Fruit fly (Drosophila melanogaster) whole organism, embryonic: ENCODE data around the gene slp1.
A peak's percentile ranks its signal among the peaks of the same experiment; 100 is the strongest.

Experiments used
- Atf-2 ChIP-seq: fragments of 200-800 bp; sonication (Bioruptor generic); optimal IDR thresholded peaks from 2 replicates; lab custom pipeline; 2016; ENCODE audit warnings: missing biosample characterization, missing genetic modification characterization
- Awh ChIP-seq: fragments of 200-800 bp; sonication (Bioruptor generic); IDR thresholded peaks from 2 replicates; pipeline ENCODE4, ENCODE4 v1.3.6; 2022; ENCODE audit warnings: missing biosample characterization, missing genetic modification characterization
- CG10654 ChIP-seq: fragments of 200-800 bp; sonication (Bioruptor generic); optimal IDR thresholded peaks from 2 replicates; lab custom pipeline; 2016; ENCODE audit warnings: missing biosample characterization, missing genetic modification characterization
- CG1233 ChIP-seq: fragments of 200-800 bp; sonication (Bioruptor generic); optimal IDR thresholded peaks from 4 replicates; lab custom pipeline; 2018; ENCODE audit warnings: missing biosample characterization, mild to moderate bottlenecking, missing genetic modification characterization
- CG14860 ChIP-seq: fragments of 200-800 bp; sonication (Bioruptor generic); IDR thresholded peaks from 3 replicates; pipeline ENCODE4 v1.3.6; 2022; ENCODE audit warnings: missing biosample characterization, missing genetic modification characterization; ENCODE audit not compliant: partially characterized antibody
- CG17186 ChIP-seq: fragments of 200-800 bp; sonication (Bioruptor generic); optimal IDR thresholded peaks from 3 replicates; lab custom pipeline; 2017; ENCODE audit warnings: missing biosample characterization, missing genetic modification reagents, missing genetic modification characterization
- CG17361 ChIP-seq: fragments of 200-800 bp; sonication (Bioruptor generic); IDR thresholded peaks from 3 replicates; pipeline ENCODE4 v1.3.6; 2022; ENCODE audit warnings: missing biosample characterization, missing genetic modification characterization
- CG17385 ChIP-seq: fragments of 200-800 bp; sonication (Bioruptor generic); optimal IDR thresholded peaks from 3 replicates; lab custom pipeline; 2018; ENCODE audit warnings: missing biosample characterization, mild to moderate bottlenecking, missing genetic modification characterization
- CG18011 ChIP-seq: fragments of 200-800 bp; sonication (Bioruptor generic); optimal IDR thresholded peaks from 2 replicates; lab custom pipeline; 2017; ENCODE audit warnings: missing biosample characterization, missing genetic modification characterization, mild to moderate bottlenecking, moderate library complexity, missing genotype
- CG2202 ChIP-seq: fragments of 200-800 bp; sonication (Bioruptor generic); optimal IDR thresholded peaks from 2 replicates; lab custom pipeline; 2018; ENCODE audit warnings: missing biosample characterization, mild to moderate bottlenecking, missing genetic modification characterization
- CG2875 ChIP-seq: fragments of 200-800 bp; sonication (Bioruptor generic); optimal IDR thresholded peaks from 2 replicates; lab custom pipeline; 2017; ENCODE audit warnings: missing biosample characterization, mild to moderate bottlenecking, missing genetic modification characterization, missing genetic modification reagents
- CG2889 ChIP-seq: fragments of 200-800 bp; sonication (Bioruptor generic); IDR thresholded peaks from 3 replicates; pipeline ENCODE4 v1.3.6; 2022; ENCODE audit warnings: missing biosample characterization, missing genetic modification characterization
- CG30403 ChIP-seq: fragments of 200-800 bp; sonication (Bioruptor generic); optimal IDR thresholded peaks from 3 replicates; lab custom pipeline; 2016; ENCODE audit warnings: missing biosample characterization, missing genetic modification characterization
- CG3065 ChIP-seq: fragments of 200-800 bp; sonication (Bioruptor generic); optimal IDR thresholded peaks from 2 replicates; lab custom pipeline; 2016; ENCODE audit warnings: missing biosample characterization, missing genetic modification characterization
- CG3163 ChIP-seq: fragments of 200-800 bp; sonication (Bioruptor generic); optimal IDR thresholded peaks from 3 replicates; lab custom pipeline; 2016; ENCODE audit warnings: missing biosample characterization, missing genetic modification characterization
- CG3407 ChIP-seq: fragments of 200-800 bp; sonication (Bioruptor generic); optimal IDR thresholded peaks from 2 replicates; lab custom pipeline; 2018; ENCODE audit warnings: missing biosample characterization, mild to moderate bottlenecking, missing genetic modification characterization
- CG34422 ChIP-seq: fragments of 200-800 bp; sonication (Bioruptor generic); IDR thresholded peaks from 3 replicates; pipeline ENCODE4 v1.3.6; 2022; ENCODE audit warnings: missing biosample characterization, missing genetic modification characterization
- CG3847 ChIP-seq: fragments of 200-800 bp; sonication (Bioruptor generic); IDR thresholded peaks from 2 replicates; pipeline ENCODE4 v1.3.6; 2022; ENCODE audit warnings: missing biosample characterization, missing genetic modification characterization
- CG6254 ChIP-seq: fragments of 200-800 bp; sonication (Bioruptor generic); optimal IDR thresholded peaks from 3 replicates; lab custom pipeline; 2017; ENCODE audit warnings: mild to moderate bottlenecking, missing biosample characterization, missing genetic modification reagents, missing genetic modification characterization
- CG6272 ChIP-seq: fragments of 200-800 bp; sonication (Bioruptor generic); IDR thresholded peaks from 2 replicates; pipeline ENCODE4 v1.3.6; 2022; ENCODE audit warnings: missing biosample characterization, missing genetic modification characterization
- CG7928 ChIP-seq: fragments of 200-800 bp; sonication (Bioruptor generic); optimal IDR thresholded peaks from 2 replicates; lab custom pipeline; 2017; ENCODE audit warnings: missing biosample characterization, mild to moderate bottlenecking, missing genetic modification characterization
- Drgx ChIP-seq: fragments of 200-800 bp; sonication (Bioruptor generic); IDR thresholded peaks from 2 replicates; pipeline ENCODE4 v1.3.6; 2022; ENCODE audit warnings: missing biosample characterization, missing genetic modification characterization
- E2f2 ChIP-seq: fragments of 200-800 bp; sonication (Bioruptor generic); IDR thresholded peaks from 2 replicates; pipeline ENCODE4 v1.3.6; 2022; ENCODE audit warnings: missing biosample characterization, missing genetic modification characterization
- Hmx ChIP-seq: fragments of 200-800 bp; sonication (Bioruptor generic); optimal IDR thresholded peaks from 2 replicates; lab custom pipeline; 2016; ENCODE audit warnings: missing biosample characterization, missing genetic modification characterization
- Hr51 ChIP-seq, 2 experiments: fragments of 200-800 bp; sonication (Bioruptor generic); optimal IDR thresholded peaks; 2 replicates in 1 of 2; 3 replicates in 1 of 2; lab custom pipeline; 2016 to 2018; ENCODE audit warnings: missing biosample characterization in 2 of 2, missing genetic modification characterization in 2 of 2, mild to moderate bottlenecking in 1 of 2, moderate library complexity in 1 of 2
- Myb ChIP-seq: fragments of 200-800 bp; sonication (Bioruptor generic); optimal IDR thresholded peaks from 2 replicates; lab custom pipeline; 2016; ENCODE audit warnings: missing biosample characterization, missing genetic modification characterization
- Neu2 ChIP-seq: fragments of 200-800 bp; sonication (Bioruptor generic); optimal IDR thresholded peaks from 3 replicates; lab custom pipeline; 2016; ENCODE audit warnings: missing biosample characterization, missing genetic modification characterization, borderline replicate concordance
- Oaz ChIP-seq: fragments of 200-800 bp; sonication (Bioruptor generic); IDR thresholded peaks from 2 replicates; pipeline ENCODE4 v1.3.6; 2022; ENCODE audit warnings: missing biosample characterization, missing genetic modification characterization
- Optix ChIP-seq: fragments of 200-800 bp; sonication (Bioruptor generic); IDR thresholded peaks from 3 replicates; pipeline ENCODE4 v1.3.6; 2022; ENCODE audit warnings: missing biosample characterization, missing genetic modification characterization
- Rx ChIP-seq: fragments of 200-800 bp; sonication (Bioruptor generic); IDR thresholded peaks from 2 replicates; pipeline ENCODE4 v1.3.6; 2022; ENCODE audit warnings: missing biosample characterization, missing genetic modification characterization
- Sox102F ChIP-seq: fragments of 200-800 bp; sonication (Bioruptor generic); optimal IDR thresholded peaks from 2 replicates; lab custom pipeline; 2018; ENCODE audit warnings: missing biosample characterization, mild to moderate bottlenecking, missing genetic modification characterization, moderate library complexity
- aop ChIP-seq: fragments of 200-800 bp; sonication (Bioruptor generic); IDR thresholded peaks from 2 replicates; pipeline ENCODE4 v1.3.6; 2022; ENCODE audit warnings: missing biosample characterization, missing genetic modification characterization
- br ChIP-seq: fragments of >200 bp; optimal IDR thresholded peaks from 2 replicates; lab custom pipeline; 2017
- ci ChIP-seq: fragments of 200-800 bp; sonication (Bioruptor generic); IDR thresholded peaks from 3 replicates; pipeline ENCODE4 v1.3.6; 2022; ENCODE audit warnings: missing biosample characterization, missing genetic modification characterization
- crol ChIP-seq: fragments of 200-800 bp; sonication (Bioruptor generic); IDR thresholded peaks from 2 replicates; pipeline ENCODE4 v1.3.6; 2022; ENCODE audit warnings: missing biosample characterization, missing genetic modification characterization
- dati ChIP-seq: fragments of 200-800 bp; sonication (Bioruptor generic); IDR thresholded peaks from 2 replicates; pipeline ENCODE4 v1.3.6; 2022; ENCODE audit warnings: missing biosample characterization, missing genetic modification characterization
- dpn ChIP-seq, 2 experiments: fragments of 200-800 bp; sonication (Bioruptor generic); optimal IDR thresholded peaks; 3 replicates each; lab custom pipeline; 2016; ENCODE audit warnings: missing biosample characterization in 2 of 2, missing genetic modification characterization in 2 of 2
- fd64A ChIP-seq: fragments of 200-800 bp; sonication (Bioruptor generic); optimal IDR thresholded peaks from 3 replicates; lab custom pipeline; 2018; ENCODE audit warnings: missing biosample characterization, mild to moderate bottlenecking, missing genetic modification characterization
- gsb ChIP-seq: fragments of 200-800 bp; sonication (Bioruptor generic); IDR thresholded peaks from 2 replicates; pipeline ENCODE4 v1.3.6; 2022; ENCODE audit warnings: missing biosample characterization, missing genetic modification characterization
- gsb-n ChIP-seq: fragments of 200-800 bp; sonication (Bioruptor generic); optimal IDR thresholded peaks from 3 replicates; lab custom pipeline; 2018; ENCODE audit warnings: missing biosample characterization, mild to moderate bottlenecking, missing genetic modification characterization
- lab ChIP-seq: fragments of 200-800 bp; sonication (Bioruptor generic); optimal IDR thresholded peaks from 3 replicates; lab custom pipeline; 2017; ENCODE audit warnings: missing biosample characterization, missing genetic modification characterization, mild to moderate bottlenecking, moderate library complexity, missing genetic modification reagents
- lola ChIP-seq, 3 experiments: fragments of >200 bp in 2 of 3; fragments of 200-800 bp in 1 of 3; sonication (Bioruptor generic) in 1 of 3; optimal IDR thresholded peaks; 2 replicates each; lab custom pipeline; 2017 to 2019; ENCODE audit warnings: missing biosample characterization in 3 of 3, missing genetic modification characterization in 3 of 3, mild to moderate bottlenecking in 1 of 3, moderate library complexity in 1 of 3
- pros ChIP-seq: fragments of 200-800 bp; sonication (Bioruptor generic); optimal IDR thresholded peaks from 3 replicates; lab custom pipeline; 2019; ENCODE audit warnings: missing biosample characterization, mild to moderate bottlenecking, missing genetic modification characterization, moderate library complexity
- pum ChIP-seq: fragments of 200-800 bp; sonication (Bioruptor generic); optimal IDR thresholded peaks from 2 replicates; lab custom pipeline; 2016; ENCODE audit warnings: missing biosample characterization, missing genetic modification characterization
- run ChIP-seq: fragments of 200-800 bp; sonication (Bioruptor generic); optimal IDR thresholded peaks from 3 replicates; lab custom pipeline; 2018; ENCODE audit warnings: missing biosample characterization, mild to moderate bottlenecking, missing genetic modification characterization
- salm ChIP-seq: fragments of 200-800 bp; sonication (Bioruptor generic); optimal IDR thresholded peaks from 2 replicates; lab custom pipeline; 2018; ENCODE audit warnings: missing biosample characterization, mild to moderate bottlenecking, missing genetic modification characterization
- schlank ChIP-seq: fragments of 200-800 bp; sonication (Bioruptor generic); optimal IDR thresholded peaks from 2 replicates; lab custom pipeline; 2018; ENCODE audit warnings: missing biosample characterization, mild to moderate bottlenecking, missing genetic modification characterization
- seq ChIP-seq: fragments of 200-800 bp; sonication (Bioruptor generic); IDR thresholded peaks from 2 replicates; pipeline ENCODE4 v1.3.6; 2022; ENCODE audit warnings: missing biosample characterization, missing genetic modification characterization
- ttk ChIP-seq: fragments of 200-800 bp; sonication (Bioruptor generic); IDR thresholded peaks from 2 replicates; pipeline ENCODE4 v2.1.2; 2022; ENCODE audit warnings: missing biosample characterization, missing genetic modification characterization
- z ChIP-seq: fragments of 200-800 bp; sonication (Bioruptor generic); IDR thresholded peaks from 3 replicates; pipeline ENCODE4 v1.3.6; 2022; ENCODE audit warnings: missing biosample characterization, missing genetic modification characterization

slp1 gene

dm6 chr2L:3804641-3805273 lies 20.7 kb upstream of the slp1 start (continued):
- TF ChIP-seq Optix (GFP tag; lab: Robert Waterston, UW) = peak; percentile 98
- peak; percentile 89 for TF ChIP-seq crol
- TF ChIP-seq CG3065 = peak; percentile 86
- TF ChIP-seq CG2875 (GFP tag; lab: Kevin White, UChicago) = peak; percentile 98
- peak in 1 of 3 experiments; percentile 94 for TF ChIP-seq lola (GFP tag; optimal IDR thresholded peaks at IDR 0.05; lab: Kevin White, UChicago)
- peak; percentile 89 for TF ChIP-seq aop (GFP tag; lab: Robert Waterston, UW)
- peak; percentile 97 for TF ChIP-seq CG10654 (GFP tag; lab: Kevin White, UChicago)
- peak; percentile 97 for TF ChIP-seq ttk (GFP tag; lab: Robert Waterston, UW)
- TF ChIP-seq CG17385 = peak; percentile 99
- TF ChIP-seq pros (GFP tag; lab: Kevin White, UChicago) = peak; percentile 78
- TF ChIP-seq Atf-2 (GFP tag; lab: Kevin White, UChicago) = peak; percentile 95
- TF ChIP-seq CG18011 (GFP tag; lab: Kevin White, UChicago) = peak; percentile 83
- peak; percentile 99 for TF ChIP-seq Sox102F (GFP tag; lab: Kevin White, UChicago)
- peak; percentile 98 for TF ChIP-seq gsb-n
- TF ChIP-seq lab (GFP tag; lab: Kevin White, UChicago) = peak; percentile 99
- TF ChIP-seq CG3407 (GFP tag; lab: Kevin White, UChicago) = peak; percentile 96
- TF ChIP-seq CG3163 = peak; percentile 91
- TF ChIP-seq Rx (GFP tag; lab: Robert Waterston, UW) = peak; percentile 96
- peak; percentile 95 for TF ChIP-seq schlank (tag; lab: Kevin White, UChicago)
- TF ChIP-seq Hr51 (GFP tag; optimal IDR thresholded peaks at IDR 0.05; lab: Kevin White, UChicago) = peak; percentile 90 to 99
- TF ChIP-seq dati (GFP tag; lab: Robert Waterston, UW) = peak; percentile 96
- TF ChIP-seq CG1233 = peak; percentile 98
- no peak for TF ChIP-seq br
- TF ChIP-seq Drgx (GFP tag; lab: Robert Waterston, UW) = peak; percentile 100
- TF ChIP-seq CG14860 (GFP tag; lab: Robert Waterston, UW) = no peak
- TF ChIP-seq pum = peak; percentile 98
- TF ChIP-seq seq (GFP tag; lab: Robert Waterston, UW) = peak; percentile 99
- peak; percentile 95 for TF ChIP-seq CG2202
- TF ChIP-seq z (GFP tag; lab: Robert Waterston, UW) = peak; percentile 70; the same call in 2 of the 3 replicates
- peak; percentile 94 for TF ChIP-seq Oaz (GFP tag; lab: Robert Waterston, UW)
- peak; percentile 94 for TF ChIP-seq gsb (GFP tag; lab: Robert Waterston, UW)
- peak; percentile 98 for TF ChIP-seq CG6254 (GFP tag; lab: Kevin White, UChicago)
- peak; percentile 86 for TF ChIP-seq Neu2 (GFP tag; lab: Kevin White, UChicago)
- TF ChIP-seq Awh (GFP tag; lab: Robert Waterston, UW) = peak; percentile 98
- peak; percentile 99 for TF ChIP-seq CG34422 (GFP tag; lab: Robert Waterston, UW)
- TF ChIP-seq salm (tag; lab: Kevin White, UChicago) = peak; percentile 99
- peak; percentile 98 for TF ChIP-seq run (tag; lab: Kevin White, UChicago)
- peak; percentile 99 for TF ChIP-seq ci (GFP tag; lab: Robert Waterston, UW)
- TF ChIP-seq E2f2 = peak; percentile 87
- peak; percentile 93 for TF ChIP-seq CG17361 (GFP tag; lab: Robert Waterston, UW)
- peak; percentile 97 for TF ChIP-seq CG17186 (GFP tag; lab: Kevin White, UChicago)
- peak; percentile 90 for TF ChIP-seq Myb (GFP tag; lab: Kevin White, UChicago)
- TF ChIP-seq CG30403 (GFP tag; lab: Kevin White, UChicago) = peak; percentile 97
- TF ChIP-seq fd64A (GFP tag; lab: Kevin White, UChicago) = peak; percentile 99
- TF ChIP-seq dpn (GFP tag; optimal IDR thresholded peaks at IDR 0.05; lab: Kevin White, UChicago) = peak; percentile 97 to 98
- TF ChIP-seq CG2889 = peak; percentile 89
- TF ChIP-seq CG6272 (GFP tag; lab: Robert Waterston, UW) = peak; percentile 93
- peak; percentile 97 for TF ChIP-seq CG3847 (GFP tag; lab: Robert Waterston, UW)
- peak; percentile 84 for TF ChIP-seq Hmx (GFP tag; lab: Kevin White, UChicago)
- TF ChIP-seq CG7928 (GFP tag; lab: Kevin White, UChicago) = peak; percentile 77
